Worm (Caenorhabditis elegans) whole organism, L1 larva: Measurements from ENCODE around the gene lsm-5.
A peak's percentile ranks its signal among the peaks of the same experiment; 100 is the strongest.

Experiments
- C04F5.9 ChIP-seq: sonication (generic microtip); optimal IDR thresholded peaks from 2 replicates; lab custom pipeline; 2016; ENCODE audit warnings: missing genetic modification characterization, missing compliant biosample characterization
- C16A3.4 ChIP-seq: fragments of 150-350 bp; optimal IDR thresholded peaks from 2 replicates; lab custom pipeline; 2014; ENCODE audit warnings: missing biosample characterization, missing genetic modification characterization
- ceh-8 ChIP-seq: fragments of 200-800 bp; sonication (Bioruptor generic); optimal IDR thresholded peaks from 2 replicates; lab custom pipeline; 2018; ENCODE audit warnings: mild to moderate bottlenecking, missing genetic modification characterization, moderate library complexity, missing compliant biosample characterization
- ceh-82 ChIP-seq, 3 experiments: fragments of 150-350 bp in 1 of 3; sonication (generic microtip) in 2 of 3; optimal IDR thresholded peaks; 2 replicates each; lab custom pipeline; 2014 to 2017; ENCODE audit warnings: missing biosample characterization in 3 of 3, missing genetic modification characterization in 3 of 3
- ceh-90 ChIP-seq: sonication (generic microtip); optimal IDR thresholded peaks from 2 replicates; lab custom pipeline; 2016; ENCODE audit warnings: missing genetic modification characterization, missing compliant biosample characterization
- efl-1 ChIP-seq, 4 experiments: fragments of 150-350 bp; optimal IDR thresholded peaks in 3 of 4; peaks in 1 of 4; 1 replicate in 1 of 4; 2 replicates in 3 of 4; lab custom pipeline; 2014; ENCODE audit warnings: missing biosample characterization in 2 of 4, missing genetic modification characterization in 2 of 4, missing genetic modification reagents in 2 of 4
- efl-3 ChIP-seq: fragments of 200-800 bp; sonication (Bioruptor generic); optimal IDR thresholded peaks from 2 replicates; lab custom pipeline; 2018; ENCODE audit warnings: mild to moderate bottlenecking, missing genetic modification characterization, missing compliant biosample characterization
- elt-2 ChIP-seq: sonication (generic microtip); optimal IDR thresholded peaks from 2 replicates; lab custom pipeline; 2016; ENCODE audit warnings: missing genetic modification characterization, mild to moderate bottlenecking, inconsistent platforms, missing compliant biosample characterization, missing genetic modification reagents
- ets-5 ChIP-seq: fragments of 200-800 bp; sonication (Bioruptor generic); IDR thresholded peaks from 2 replicates; pipeline ENCODE4 v1.3.6; 2022; ENCODE audit warnings: missing genetic modification characterization, missing compliant biosample characterization
- fkh-10 ChIP-seq: sonication (generic microtip); optimal IDR thresholded peaks from 2 replicates; lab custom pipeline; 2017; ENCODE audit warnings: missing biosample characterization, missing genetic modification reagents, missing genetic modification characterization
- fos-1 ChIP-seq: fragments of 150-350 bp; optimal IDR thresholded peaks from 2 replicates; lab custom pipeline; 2014; ENCODE audit warnings: missing biosample characterization, missing genetic modification characterization
- grh-1 ChIP-seq: fragments of 200-800 bp; sonication (Bioruptor generic); IDR thresholded peaks from 2 replicates; pipeline ENCODE4 v1.3.6; 2022; ENCODE audit warnings: missing genetic modification reagents, missing genetic modification characterization, missing compliant biosample characterization
- hlh-4 ChIP-seq: sonication (generic microtip); optimal IDR thresholded peaks from 2 replicates; lab custom pipeline; 2016; ENCODE audit warnings: mild to moderate bottlenecking, missing genetic modification characterization, missing compliant biosample characterization
- hpl-2 ChIP-seq: fragments of 150-350 bp; optimal IDR thresholded peaks from 2 replicates; lab custom pipeline; 2014; ENCODE audit warnings: missing biosample characterization, missing genetic modification reagents, missing genetic modification characterization
- lin-14 ChIP-seq: fragments of 200-800 bp; sonication (Bioruptor generic); optimal IDR thresholded peaks from 2 replicates; lab custom pipeline; 2018; ENCODE audit warnings: mild to moderate bottlenecking, missing genetic modification characterization, moderate library complexity, missing compliant biosample characterization
- lir-3 ChIP-seq: sonication (generic microtip); optimal IDR thresholded peaks from 2 replicates; lab custom pipeline; 2016; ENCODE audit warnings: mild to moderate bottlenecking, missing genetic modification characterization, moderate library complexity, missing compliant biosample characterization; ENCODE audit not compliant: poor library complexity
- mab-9 ChIP-seq: fragments of 200-800 bp; sonication (Bioruptor generic); IDR thresholded peaks from 2 replicates; pipeline ENCODE4 v1.3.6; 2022; ENCODE audit warnings: missing genetic modification reagents, missing genetic modification characterization, missing compliant biosample characterization
- mdl-1 ChIP-seq, 2 experiments: fragments of 150-350 bp; optimal IDR thresholded peaks; 2 replicates each; lab custom pipeline; 2014 to 2017; ENCODE audit warnings: missing biosample characterization in 2 of 2, missing genetic modification characterization in 2 of 2, inconsistent platforms in 1 of 2
- mef-2 ChIP-seq: fragments of 150-350 bp; optimal IDR thresholded peaks from 2 replicates; lab custom pipeline; 2014; ENCODE audit warnings: missing biosample characterization, missing genetic modification characterization
- nhr-20 ChIP-seq: sonication (generic microtip); optimal IDR thresholded peaks from 2 replicates; lab custom pipeline; 2016; ENCODE audit warnings: mild to moderate bottlenecking, missing genetic modification characterization, missing compliant biosample characterization
- nhr-237 ChIP-seq: fragments of 150-350 bp; optimal IDR thresholded peaks from 2 replicates; lab custom pipeline; 2014; ENCODE audit warnings: missing biosample characterization, missing genetic modification characterization
- nhr-76 ChIP-seq: sonication (generic microtip); optimal IDR thresholded peaks from 2 replicates; lab custom pipeline; 2017; ENCODE audit warnings: missing biosample characterization, missing genetic modification characterization
- nhr-77 ChIP-seq: fragments of 150-350 bp; optimal IDR thresholded peaks from 2 replicates; lab custom pipeline; 2014; ENCODE audit warnings: missing biosample characterization, missing genetic modification characterization
- pax-3 ChIP-seq: fragments of 200-800 bp; sonication (Bioruptor generic); optimal IDR thresholded peaks from 2 replicates; lab custom pipeline; 2018; ENCODE audit warnings: mild to moderate bottlenecking, missing genetic modification characterization, moderate library complexity, missing compliant biosample characterization
- pqm-1 ChIP-seq: sonication (generic microtip); optimal IDR thresholded peaks from 3 replicates; lab custom pipeline; 2017; ENCODE audit warnings: missing biosample characterization, missing genetic modification characterization
- rnt-1 ChIP-seq: sonication (generic microtip); optimal IDR thresholded peaks from 2 replicates; lab custom pipeline; 2016; ENCODE audit warnings: mild to moderate bottlenecking, missing genetic modification characterization, moderate library complexity, missing compliant biosample characterization
- skn-1 ChIP-seq: fragments of 150-350 bp; optimal IDR thresholded peaks from 2 replicates; lab custom pipeline; 2014; ENCODE audit warnings: missing biosample characterization, missing genetic modification characterization
- snpc-4 ChIP-seq: fragments of 150-350 bp; optimal IDR thresholded peaks from 2 replicates; lab custom pipeline; 2014; ENCODE audit warnings: missing biosample characterization, missing genetic modification characterization
- snu-23 ChIP-seq: sonication (generic microtip); optimal IDR thresholded peaks from 2 replicates; lab custom pipeline; 2016; ENCODE audit warnings: missing genetic modification characterization, missing compliant biosample characterization
- sox-4 ChIP-seq: sonication (generic microtip); optimal IDR thresholded peaks from 2 replicates; lab custom pipeline; 2016; ENCODE audit warnings: missing genetic modification characterization, missing compliant biosample characterization
- sptf-1 ChIP-seq: fragments of 150-350 bp; optimal IDR thresholded peaks from 2 replicates; lab custom pipeline; 2014; ENCODE audit warnings: missing biosample characterization, missing genetic modification characterization
- tbx-2 ChIP-seq: sonication (generic microtip); optimal IDR thresholded peaks from 2 replicates; lab custom pipeline; 2016; ENCODE audit warnings: missing genetic modification characterization, missing compliant biosample characterization
- unc-62 ChIP-seq: fragments of 150-350 bp; optimal IDR thresholded peaks from 2 replicates; lab custom pipeline; 2014; ENCODE audit warnings: missing biosample characterization, missing genetic modification reagents, missing genetic modification characterization
- unc-86 ChIP-seq: sonication (generic microtip); optimal IDR thresholded peaks from 2 replicates; lab custom pipeline; 2016; ENCODE audit warnings: missing genetic modification characterization, missing compliant biosample characterization
- unc-98 ChIP-seq: fragments of 200-800 bp; sonication (Bioruptor generic); IDR thresholded peaks from 2 replicates; pipeline ENCODE4 v1.3.6; 2022; ENCODE audit warnings: missing genetic modification characterization, missing compliant biosample characterization
- ztf-11 ChIP-seq, 2 experiments: sonication (generic microtip); optimal IDR thresholded peaks; 2 replicates each; lab custom pipeline; 2016 to 2017; ENCODE audit warnings: missing genetic modification characterization in 2 of 2, missing biosample characterization in 1 of 2, missing compliant biosample characterization in 1 of 2

Gene lsm-5

DNA sequence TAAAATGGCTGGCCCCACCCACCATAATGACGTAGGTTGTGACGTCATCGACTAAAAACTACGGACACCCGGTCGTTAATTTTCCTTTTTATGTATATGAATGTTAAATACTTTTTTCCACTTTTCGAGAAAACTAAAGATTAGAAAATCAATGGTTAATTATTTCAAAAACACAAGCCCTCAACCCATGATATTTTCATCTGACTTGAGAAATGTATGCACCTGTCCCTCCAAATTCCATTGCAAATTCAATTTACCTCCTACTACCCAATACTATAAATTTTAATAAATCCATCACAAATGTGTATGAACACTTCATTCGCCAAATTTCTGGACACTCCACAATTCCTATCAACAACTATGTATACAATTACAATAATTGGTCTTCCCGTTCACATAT is 41.1 kb upstream of the lsm-5 start, which contains the start of gene srh-276:
Gene srh-276 (plus strand): TSS at position 301 of the 400 bp plus-strand sequence.
- TF ChIP-seq pax-3 (tag; lab: Kevin White, UChicago) (no peak), mab-9 (GFP tag; lab: Robert Waterston, UW) (no peak), grh-1 (GFP tag; lab: Robert Waterston, UW) (no peak), rnt-1 (tag; lab: Kevin White, UChicago) (no peak), skn-1 (tag; lab: Kevin White, UChicago) (no peak), fos-1 (tag; lab: Kevin White, UChicago) (no peak), ztf-11 (tag; optimal IDR thresholded peaks at IDR 0.05; lab: Kevin White, UChicago) (no peak), ets-5 (GFP tag; lab: Robert Waterston, UW) (no peak), lin-14 (GFP tag; lab: Kevin White, UChicago) (no peak), ceh-82 (tag; optimal IDR thresholded peaks at IDR 0.05; lab: Kevin White, UChicago) (no peak), unc-86 (no peak)

DNA sequence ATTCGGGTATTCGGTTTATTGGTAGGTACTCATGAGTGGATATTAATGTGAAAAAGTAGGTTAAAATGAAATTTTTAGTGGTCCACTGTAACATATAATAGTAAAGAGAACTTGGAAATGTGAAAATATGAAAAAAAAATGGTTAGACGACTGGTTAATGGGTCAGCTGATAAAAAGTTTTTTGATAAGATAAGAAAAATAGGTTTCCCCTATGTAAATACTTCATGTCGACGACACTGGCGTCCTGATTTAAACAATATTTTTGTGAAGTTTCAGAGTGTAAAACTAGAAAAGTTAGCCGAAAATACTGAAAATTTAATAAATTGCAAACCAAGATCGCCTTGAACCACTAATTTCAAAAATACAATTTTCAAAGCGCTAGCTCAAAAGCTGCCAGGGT is 37.1 kb upstream of the lsm-5 start, which contains the start of gene F21A3.11:
Gene F21A3.11 (minus strand): TSS at position 117 of the 400 bp plus-strand sequence.
- TF ChIP-seq elt-2 (tag; lab: Kevin White, UChicago) = peak; percentile 70
- TF ChIP-seq skn-1 (tag; lab: Kevin White, UChicago) = no peak

DNA sequence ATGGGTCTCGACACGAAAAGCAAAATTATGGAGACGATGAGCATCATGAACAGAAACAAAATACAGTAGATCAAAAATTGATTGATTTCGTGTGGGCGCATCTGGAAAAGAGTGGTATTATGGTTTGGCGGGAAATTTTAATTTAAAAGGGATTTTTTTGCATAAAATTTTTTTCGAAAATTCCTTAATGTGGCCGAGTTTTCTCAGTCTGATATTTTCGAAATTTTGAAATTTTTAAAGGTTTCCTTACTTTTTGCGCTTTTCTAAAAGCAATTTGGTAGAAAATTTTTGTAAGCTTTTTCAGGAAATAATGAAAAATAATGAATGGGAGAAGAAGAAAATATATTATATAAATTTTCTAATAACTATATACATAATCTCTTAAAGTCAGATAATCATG is 36.3 kb upstream of the lsm-5 start, which contains the start of gene F21A3.2:
Gene F21A3.2 (minus strand): TSS at position 101 of the 400 bp plus-strand sequence.
- TF ChIP-seq nhr-20 (tag; lab: Kevin White, UChicago) = no peak
- no peak for TF ChIP-seq snpc-4
- no peak for TF ChIP-seq unc-86
- no peak for TF ChIP-seq pqm-1 (tag; lab: Kevin White, UChicago)
- no peak for TF ChIP-seq nhr-237
- no peak for TF ChIP-seq unc-62 (GFP tag; lab: Kevin White, UChicago)
- TF ChIP-seq mab-9 (GFP tag; lab: Robert Waterston, UW) = no peak
- TF ChIP-seq nhr-76 (tag; lab: Kevin White, UChicago) = no peak
- TF ChIP-seq ceh-90 (tag; lab: Kevin White, UChicago) = no peak
- TF ChIP-seq mdl-1 (tag; optimal IDR thresholded peaks at IDR 0.05; lab: Kevin White, UChicago) = no peak

DNA sequence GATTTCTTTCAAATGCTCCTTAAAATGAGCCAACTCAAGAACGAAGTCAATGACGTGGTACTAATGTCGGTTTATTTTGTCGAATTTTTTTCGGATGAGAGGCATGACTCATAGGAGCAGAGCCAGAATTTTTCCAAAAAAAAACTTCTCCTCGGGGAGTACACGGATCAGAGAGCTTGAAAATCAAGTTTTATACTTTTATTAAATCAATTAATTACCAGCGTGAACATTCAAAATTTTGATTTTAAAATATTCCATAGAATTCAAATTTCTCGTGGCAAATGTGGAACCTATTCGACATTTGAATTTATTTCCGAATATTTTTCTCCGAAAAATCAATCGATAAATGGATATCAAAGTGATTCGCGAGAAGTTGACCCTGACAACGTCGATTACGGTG is 33.9 kb upstream of the lsm-5 start, which contains the start of gene F21A3.4:
Gene F21A3.4 (plus strand): TSS at position 301 of the 400 bp plus-strand sequence.
- TF ChIP-seq efl-1 (optimal IDR thresholded peaks at IDR 0.05; lab: Kevin White, UChicago) = no peak
- TF ChIP-seq efl-1 (GFP tag; optimal IDR thresholded peaks at IDR 0.05 in 1 of 2; lab: Kevin White, UChicago) = peak in 1 of 2 experiments; percentile 59
- no peak for TF ChIP-seq sptf-1
- no peak for TF ChIP-seq snu-23 (GFP tag; lab: Kevin White, UChicago)

DNA sequence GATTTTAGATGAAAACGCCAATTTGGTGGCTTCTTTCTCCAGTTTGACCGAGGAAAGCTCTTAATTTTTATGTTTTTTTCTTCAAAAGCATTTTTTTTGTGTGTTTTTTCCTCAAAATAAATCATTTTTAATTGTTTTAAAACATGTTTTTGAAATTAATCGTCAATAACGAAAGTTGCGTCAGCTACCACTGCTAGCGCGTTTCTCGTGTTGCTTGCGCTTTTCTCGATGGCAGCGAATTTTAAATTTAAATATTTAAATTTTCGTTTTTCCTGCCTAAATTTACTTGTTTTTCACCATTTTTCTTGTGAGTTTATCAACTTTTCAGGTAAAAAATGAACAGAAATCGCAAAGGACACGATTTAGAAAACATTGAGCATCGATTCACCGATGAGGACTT is 32.3 kb upstream of the lsm-5 start, which contains the start of gene prde-1:
Gene prde-1 (plus strand): TSS at position 322 of the 400 bp plus-strand sequence.
- TF ChIP-seq unc-98 (GFP tag; lab: Robert Waterston, UW) (no peak), tbx-2 (no peak), nhr-77 (tag; lab: Kevin White, UChicago) (no peak), ets-5 (GFP tag; lab: Robert Waterston, UW) (no peak), sptf-1 (no peak), C04F5.9 (tag; lab: Kevin White, UChicago) (no peak), efl-3 (GFP tag; lab: Kevin White, UChicago) (no peak), hpl-2 (GFP tag; lab: Kevin White, UChicago) (no peak), sox-4 (no peak), hlh-4 (tag; lab: Kevin White, UChicago) (no peak), fkh-10 (no peak), lir-3 (no peak), C16A3.4 (tag; lab: Kevin White, UChicago) (no peak), mef-2 (tag; lab: Kevin White, UChicago) (no peak), ztf-11 (tag; optimal IDR thresholded peaks at IDR 0.05; lab: Kevin White, UChicago) (no peak), ceh-8 (GFP tag; lab: Kevin White, UChicago) (no peak), pax-3 (tag; lab: Kevin White, UChicago) (no peak), skn-1 (tag; lab: Kevin White, UChicago) (no peak)
